Worm (Caenorhabditis elegans): ENCODE data around the gene clec-196.

ce11 chrIV:17262385-17262784 is 14.4 kb upstream of the clec-196 start, which contains the start of gene ZK550.6:
- TF ChIP-seq sptf-1 (tag; optimal IDR thresholded peaks at IDR 0.05) (no peak), nhr-237 (tag; optimal IDR thresholded peaks at IDR 0.05) (no peak), jun-1 (tag; optimal IDR thresholded peaks at IDR 0.05) (no peak)

Data from whole organism, L1 larva.